Worm (Caenorhabditis elegans) whole organism, late embryonic: ENCODE measurements around the gene symk-1.

Experiments
- C38D4.7 ChIP-seq: fragments of 200-800 bp; sonication (Bioruptor generic); optimal IDR thresholded peaks from 2 replicates; lab custom pipeline; 2018; ENCODE audit warnings: mild to moderate bottlenecking, missing genetic modification characterization, moderate library complexity, missing compliant biosample characterization
- ceh-18 ChIP-seq: sonication (generic microtip); optimal IDR thresholded peaks from 2 replicates; lab custom pipeline; 2016; ENCODE audit warnings: missing genetic modification characterization, missing compliant biosample characterization
- fkh-6 ChIP-seq: sonication (generic microtip); optimal IDR thresholded peaks from 2 replicates; lab custom pipeline; 2016; ENCODE audit warnings: missing genetic modification characterization, missing compliant biosample characterization
- hlh-15 ChIP-seq: sonication (generic microtip); optimal IDR thresholded peaks from 2 replicates; lab custom pipeline; 2016; ENCODE audit warnings: missing genetic modification characterization, missing compliant biosample characterization
- hlh-6 ChIP-seq: sonication (generic microtip); optimal IDR thresholded peaks from 2 replicates; lab custom pipeline; 2016; ENCODE audit warnings: missing genotype, missing genetic modification characterization, missing compliant biosample characterization
- hlh-8 ChIP-seq: sonication (generic microtip); optimal IDR thresholded peaks from 2 replicates; lab custom pipeline; 2016; ENCODE audit warnings: missing genotype, missing genetic modification characterization, missing compliant biosample characterization
- pat-9 ChIP-seq: fragments of 200-800 bp; sonication (Bioruptor generic); optimal IDR thresholded peaks from 2 replicates; lab custom pipeline; 2018; ENCODE audit warnings: mild to moderate bottlenecking, missing genetic modification characterization, moderate library complexity, missing compliant biosample characterization

DNA sequence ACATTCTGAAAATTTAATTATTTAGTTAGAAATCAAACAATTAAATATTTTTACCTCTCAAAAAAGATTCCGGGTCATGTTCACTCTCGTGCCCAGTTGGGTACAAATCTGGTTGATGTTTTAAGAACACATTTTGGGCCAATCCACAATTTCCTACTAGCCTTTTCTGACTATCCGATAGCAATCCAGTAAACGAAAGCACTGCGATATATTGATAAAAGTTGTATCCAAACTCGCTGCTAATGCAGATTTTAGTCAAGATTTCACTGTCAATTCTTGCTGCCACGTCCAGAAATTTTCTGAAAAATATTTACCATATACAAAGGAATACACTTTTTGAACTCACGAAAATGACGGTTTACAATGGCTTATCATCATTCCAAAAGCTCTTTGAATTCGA is 939 bp upstream of the symk-1 start:
- TF ChIP-seq hlh-8 (tag; lab: Kevin White, UChicago) (no peak), C38D4.7 (GFP tag; lab: Kevin White, UChicago) (no peak), ceh-18 (tag; lab: Kevin White, UChicago) (no peak), pat-9 (tag; lab: Kevin White, UChicago) (no peak), hlh-15 (tag; lab: Kevin White, UChicago) (no peak), fkh-6 (tag; lab: Kevin White, UChicago) (no peak), hlh-6 (tag; lab: Kevin White, UChicago) (no peak)
